Fruit fly (Drosophila melanogaster) whole organism, embryonic: ENCODE data around the gene CG13840.

Experiments used
- Chrac-16 ChIP-seq: fragments of 200-800 bp; sonication (Bioruptor generic); optimal IDR thresholded peaks from 3 replicates; lab custom pipeline; 2016; ENCODE audit warnings: missing biosample characterization, missing genetic modification characterization
- Dfd ChIP-seq, 2 experiments: fragments of >200 bp; optimal IDR thresholded peaks; 2 replicates each; lab custom pipeline; 2017; ENCODE audit warnings: missing biosample characterization in 2 of 2, missing genetic modification characterization in 2 of 2
- zfh1 ChIP-seq: fragments of 200-800 bp; sonication (Bioruptor generic); IDR thresholded peaks from 3 replicates; pipeline ENCODE4 v1.3.6; 2022; ENCODE audit warnings: missing biosample characterization, missing genetic modification characterization

DNA sequence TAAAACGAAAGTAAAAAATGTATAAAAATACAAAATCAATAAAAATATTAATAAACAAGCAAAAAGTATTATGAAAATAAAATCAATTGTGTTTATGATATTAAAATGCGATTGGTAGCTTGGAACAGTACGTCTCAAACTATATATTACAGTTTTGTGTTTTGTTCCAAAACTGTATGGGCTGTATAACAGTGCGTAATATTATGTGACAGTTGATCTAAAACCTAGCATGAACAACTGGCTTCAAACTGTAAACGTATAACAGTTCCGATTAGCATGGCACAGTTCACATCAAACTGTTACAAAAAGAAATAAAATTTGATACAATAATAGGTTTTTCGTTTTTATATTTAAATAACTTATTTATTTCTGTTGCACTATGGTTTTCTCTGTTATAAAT is 22.0 kb downstream of the CG13840 start:
- TF ChIP-seq Chrac-16 (GFP tag; lab: Kevin White, UChicago), result no peak
- TF ChIP-seq zfh1, result no peak
- no peak for TF ChIP-seq Dfd (GFP tag; optimal IDR thresholded peaks at IDR 0.05; lab: Kevin White, UChicago)
